Fruit fly (Drosophila melanogaster) whole organism, embryonic: ENCODE measurements around the gene CG11158.
A peak's percentile ranks its signal among the peaks of the same experiment; 100 is the strongest.

Experiments
- CG12236 ChIP-seq: fragments of 200-800 bp; sonication (Bioruptor generic); optimal IDR thresholded peaks from 2 replicates; lab custom pipeline; 2016; ENCODE audit warnings: missing biosample characterization, missing genetic modification characterization
- CG12659 ChIP-seq: fragments of 200-800 bp; sonication (Bioruptor generic); optimal IDR thresholded peaks from 3 replicates; lab custom pipeline; 2017; ENCODE audit warnings: mild to moderate bottlenecking, missing biosample characterization, missing genetic modification reagents, missing genetic modification characterization
- CG17186 ChIP-seq: fragments of 200-800 bp; sonication (Bioruptor generic); optimal IDR thresholded peaks from 3 replicates; lab custom pipeline; 2017; ENCODE audit warnings: missing biosample characterization, missing genetic modification reagents, missing genetic modification characterization
- CG2120 ChIP-seq: fragments of 200-800 bp; sonication (Bioruptor generic); optimal IDR thresholded peaks from 3 replicates; lab custom pipeline; 2016; ENCODE audit warnings: missing biosample characterization, missing genetic modification characterization
- CG34224 ChIP-seq: fragments of 200-800 bp; sonication (Bioruptor generic); IDR thresholded peaks from 3 replicates; pipeline ENCODE4 v1.3.6; 2022; ENCODE audit warnings: missing biosample characterization, missing genetic modification characterization; ENCODE audit not compliant: partially characterized antibody
- CG9727 ChIP-seq: fragments of 200-800 bp; sonication (Bioruptor generic); optimal IDR thresholded peaks from 3 replicates; lab custom pipeline; 2017; ENCODE audit warnings: missing biosample characterization, mild to moderate bottlenecking, missing genetic modification characterization
- Dref ChIP-seq: fragments of 200-800 bp; sonication (Bioruptor generic); IDR thresholded peaks from 2 replicates; pipeline ENCODE4 v1.3.6; 2022; ENCODE audit warnings: missing biosample characterization, missing genetic modification characterization
- Ets97D ChIP-seq: fragments of 200-800 bp; sonication (Bioruptor generic); optimal IDR thresholded peaks from 3 replicates; lab custom pipeline; 2016; ENCODE audit warnings: missing biosample characterization, missing genetic modification characterization
- HmgZ ChIP-seq: fragments of 200-800 bp; sonication (Bioruptor generic); optimal IDR thresholded peaks from 2 replicates; lab custom pipeline; 2018; ENCODE audit warnings: missing biosample characterization, mild to moderate bottlenecking, missing genetic modification characterization
- MESR4 ChIP-seq: fragments of 200-800 bp; sonication (Bioruptor generic); optimal IDR thresholded peaks from 2 replicates; lab custom pipeline; 2018; ENCODE audit warnings: missing biosample characterization, mild to moderate bottlenecking, missing genetic modification characterization, moderate library complexity
- Max ChIP-seq: fragments of 200-800 bp; sonication (Bioruptor generic); optimal IDR thresholded peaks from 2 replicates; lab custom pipeline; 2016; ENCODE audit warnings: missing biosample characterization, mild to moderate bottlenecking, missing genetic modification characterization
- Myb ChIP-seq: fragments of 200-800 bp; sonication (Bioruptor generic); optimal IDR thresholded peaks from 2 replicates; lab custom pipeline; 2016; ENCODE audit warnings: missing biosample characterization, missing genetic modification characterization
- YL-1 ChIP-seq: fragments of 200-800 bp; sonication (Bioruptor generic); optimal IDR thresholded peaks from 3 replicates; lab custom pipeline; 2017; ENCODE audit warnings: missing biosample characterization, mild to moderate bottlenecking, missing genetic modification characterization
- ato ChIP-seq: fragments of 200-800 bp; sonication (Bioruptor generic); IDR thresholded peaks from 2 replicates; pipeline ENCODE4 v1.3.6; 2022; ENCODE audit warnings: missing biosample characterization, missing genetic modification characterization; ENCODE audit not compliant: partially characterized antibody
- bab2 ChIP-seq: fragments of 200-800 bp; sonication (Bioruptor generic); optimal IDR thresholded peaks from 2 replicates; lab custom pipeline; 2016; ENCODE audit warnings: missing biosample characterization, missing genetic modification characterization
- hb ChIP-seq: fragments of 200-800 bp; sonication (Bioruptor generic); IDR thresholded peaks from 3 replicates; pipeline ENCODE4 v1.3.6; 2022; ENCODE audit warnings: missing biosample characterization, missing genetic modification characterization; ENCODE audit not compliant: partially characterized antibody
- nerfin-2 ChIP-seq: fragments of 200-800 bp; sonication (Bioruptor generic); IDR thresholded peaks from 2 replicates; pipeline ENCODE4 v1.3.6; 2022; ENCODE audit warnings: missing biosample characterization, missing genetic modification characterization; ENCODE audit not compliant: partially characterized antibody
- nmo ChIP-seq: fragments of 200-800 bp; sonication (Bioruptor generic); optimal IDR thresholded peaks from 2 replicates; lab custom pipeline; 2018; ENCODE audit warnings: missing biosample characterization, mild to moderate bottlenecking, missing genetic modification characterization, moderate library complexity
- phol ChIP-seq: fragments of 200-800 bp; sonication (Bioruptor generic); optimal IDR thresholded peaks from 3 replicates; lab custom pipeline; 2018; ENCODE audit warnings: missing biosample characterization, mild to moderate bottlenecking, missing genetic modification characterization, moderate library complexity
- tup ChIP-seq: fragments of 200-800 bp; sonication (Bioruptor generic); optimal IDR thresholded peaks from 2 replicates; lab custom pipeline; 2016; ENCODE audit warnings: missing biosample characterization, mild to moderate bottlenecking, missing genetic modification characterization, moderate library complexity
- wor ChIP-seq: fragments of 200-800 bp; sonication (Bioruptor generic); IDR thresholded peaks from 2 replicates; pipeline ENCODE4 v1.3.6; 2022; ENCODE audit warnings: missing biosample characterization, missing genetic modification characterization
- zen ChIP-seq: fragments of 200-800 bp; sonication (Bioruptor generic); optimal IDR thresholded peaks from 3 replicates; lab custom pipeline; 2018; ENCODE audit warnings: missing biosample characterization, mild to moderate bottlenecking, missing genetic modification characterization, moderate library complexity

CG11158 gene

dm6 chrX:13721934-13722333, 39.2 kb downstream of the CG11158 start, which contains the start of the genes Mrgn1 and mus101 (continued):
- TF ChIP-seq nmo (GFP tag; lab: Kevin White, UChicago) (peak; percentile 45), Ets97D (GFP tag; lab: Kevin White, UChicago) (no peak), CG17186 (GFP tag; lab: Kevin White, UChicago) (peak; percentile 1), HmgZ (tag; lab: Kevin White, UChicago) (peak; percentile 26), wor (GFP tag; lab: Robert Waterston, UW) (no peak), tup (GFP tag; lab: Kevin White, UChicago) (no peak), CG34224 (GFP tag; lab: Robert Waterston, UW) (peak; percentile 77), CG12236 (GFP tag; lab: Kevin White, UChicago) (no peak), zen (tag; lab: Kevin White, UChicago) (peak; percentile 10), hb (GFP tag; lab: Robert Waterston, UW) (peak; percentile 80), nerfin-2 (GFP tag; lab: Robert Waterston, UW) (peak; percentile 57; the same call in 1 of the 2 replicates), phol (tag; lab: Kevin White, UChicago) (peak; percentile 38), bab2 (GFP tag; lab: Kevin White, UChicago) (no peak), YL-1 (peak; percentile 48), CG9727 (GFP tag; lab: Kevin White, UChicago) (peak; percentile 2), Max (peak; percentile 13), ato (GFP tag; lab: Robert Waterston, UW) (0 out of 2 replicates have a peak, but pooled peaks have one; percentile 30), Dref (GFP tag; lab: Robert Waterston, UW) (peak; percentile 72), Myb (GFP tag; lab: Kevin White, UChicago) (peak; percentile 23), CG2120 (GFP tag; lab: Kevin White, UChicago) (peak; percentile 8), CG12659 (GFP tag; lab: Kevin White, UChicago) (peak; percentile 62), MESR4 (GFP tag; lab: Kevin White, UChicago) (peak; percentile 15)
